Worm (Caenorhabditis elegans): ENCODE results near the gene rpl-6.

ce11 chrIII:7246389-7246788 lies 38.1 kb downstream of the rpl-6 start:
- TF ChIP-seq Y116A8C.19 (tag; optimal IDR thresholded peaks at IDR 0.05; ENCODE audit: borderline replicate concordance) (no peak), ceh-88 (GFP tag; IDR thresholded peaks at IDR 0.05) (no peak), hlh-4 (tag; optimal IDR thresholded peaks at IDR 0.05) (no peak), lir-3 (tag; optimal IDR thresholded peaks at IDR 0.05; ENCODE audit: poor library complexity) (no peak), hpl-2 (GFP tag; optimal IDR thresholded peaks at IDR 0.05) (no peak), vab-15 (tag; optimal IDR thresholded peaks at IDR 0.05) (no peak), sup-37 (GFP tag; optimal IDR thresholded peaks at IDR 0.05) (no peak), nhr-237 (tag; optimal IDR thresholded peaks at IDR 0.05) (no peak)

Data from whole organism, L1 larva.